Worm (Caenorhabditis elegans) whole organism, L1 larva: ENCODE data around the gene basl-1.

ENCODE experiments used
- C16A3.4 ChIP-seq: fragments of 150-350 bp; optimal IDR thresholded peaks from 2 replicates; lab custom pipeline; 2014; ENCODE audit warnings: missing biosample characterization, missing genetic modification characterization
- C34B4.2 ChIP-seq: sonication (generic microtip); optimal IDR thresholded peaks from 2 replicates; lab custom pipeline; 2017; ENCODE audit warnings: mild to moderate bottlenecking, missing genetic modification characterization, missing compliant biosample characterization
- Y116A8C.19 ChIP-seq: sonication (generic microtip); optimal IDR thresholded peaks from 2 replicates; lab custom pipeline; 2016; ENCODE audit warnings: missing compliant biosample characterization, missing genetic modification characterization, borderline replicate concordance
- aha-1 ChIP-seq: fragments of 150-350 bp; optimal IDR thresholded peaks from 2 replicates; lab custom pipeline; 2014; ENCODE audit warnings: missing biosample characterization, missing genetic modification characterization
- ama-1 ChIP-seq: fragments of 150-350 bp; optimal IDR thresholded peaks from 2 replicates; lab custom pipeline; 2014
- ceh-63 ChIP-seq: fragments of 200-800 bp; sonication (Bioruptor generic); optimal IDR thresholded peaks from 2 replicates; lab custom pipeline; 2018; ENCODE audit warnings: mild to moderate bottlenecking, missing genetic modification characterization, missing compliant biosample characterization
- ceh-82 ChIP-seq, 3 experiments: fragments of 150-350 bp in 1 of 3; sonication (generic microtip) in 2 of 3; optimal IDR thresholded peaks; 2 replicates each; lab custom pipeline; 2014 to 2017; ENCODE audit warnings: missing biosample characterization in 3 of 3, missing genetic modification characterization in 3 of 3
- ceh-88 ChIP-seq: fragments of 200-800 bp; sonication (Bioruptor generic); IDR thresholded peaks from 2 replicates; pipeline ENCODE4 v1.3.6; 2022; ENCODE audit warnings: missing genetic modification characterization, missing compliant biosample characterization
- ceh-90 ChIP-seq: sonication (generic microtip); optimal IDR thresholded peaks from 2 replicates; lab custom pipeline; 2016; ENCODE audit warnings: missing genetic modification characterization, missing compliant biosample characterization
- ces-1 ChIP-seq: fragments of 150-350 bp; optimal IDR thresholded peaks from 2 replicates; lab custom pipeline; 2014; ENCODE audit warnings: missing biosample characterization, missing genetic modification reagents, missing genetic modification characterization
- dpl-1 ChIP-seq, 3 experiments: fragments of 150-350 bp in 2 of 3; sonication (generic microtip) in 1 of 3; optimal IDR thresholded peaks; 2 replicates each; lab custom pipeline; 2014 to 2017; ENCODE audit warnings: missing biosample characterization in 3 of 3, missing genetic modification characterization in 3 of 3, missing genetic modification reagents in 3 of 3
- dsc-1 ChIP-seq: sonication (generic microtip); optimal IDR thresholded peaks from 2 replicates; lab custom pipeline; 2016; ENCODE audit warnings: mild to moderate bottlenecking, missing genetic modification characterization, missing compliant biosample characterization
- efl-1 ChIP-seq, 4 experiments: fragments of 150-350 bp; optimal IDR thresholded peaks in 3 of 4; peaks in 1 of 4; 1 replicate in 1 of 4; 2 replicates in 3 of 4; lab custom pipeline; 2014; ENCODE audit warnings: missing biosample characterization in 2 of 4, missing genetic modification characterization in 2 of 4, missing genetic modification reagents in 2 of 4
- efl-3 ChIP-seq: fragments of 200-800 bp; sonication (Bioruptor generic); optimal IDR thresholded peaks from 2 replicates; lab custom pipeline; 2018; ENCODE audit warnings: mild to moderate bottlenecking, missing genetic modification characterization, missing compliant biosample characterization
- ets-5 ChIP-seq: fragments of 200-800 bp; sonication (Bioruptor generic); IDR thresholded peaks from 2 replicates; pipeline ENCODE4 v1.3.6; 2022; ENCODE audit warnings: missing genetic modification characterization, missing compliant biosample characterization
- fkh-4 ChIP-seq: sonication (generic microtip); optimal IDR thresholded peaks from 2 replicates; lab custom pipeline; 2016; ENCODE audit warnings: missing compliant biosample characterization, missing genetic modification characterization, borderline replicate concordance
- grh-1 ChIP-seq: fragments of 200-800 bp; sonication (Bioruptor generic); IDR thresholded peaks from 2 replicates; pipeline ENCODE4 v1.3.6; 2022; ENCODE audit warnings: missing genetic modification reagents, missing genetic modification characterization, missing compliant biosample characterization
- hlh-17 ChIP-seq: fragments of 200-800 bp; sonication (Bioruptor generic); optimal IDR thresholded peaks from 2 replicates; lab custom pipeline; 2018; ENCODE audit warnings: missing genetic modification characterization, mild to moderate bottlenecking, missing compliant biosample characterization, moderate library complexity, borderline replicate concordance
- hlh-4 ChIP-seq: sonication (generic microtip); optimal IDR thresholded peaks from 2 replicates; lab custom pipeline; 2016; ENCODE audit warnings: mild to moderate bottlenecking, missing genetic modification characterization, missing compliant biosample characterization
- hpl-2 ChIP-seq: fragments of 150-350 bp; optimal IDR thresholded peaks from 2 replicates; lab custom pipeline; 2014; ENCODE audit warnings: missing biosample characterization, missing genetic modification reagents, missing genetic modification characterization
- irx-1 ChIP-seq: sonication (generic microtip); optimal IDR thresholded peaks from 2 replicates; lab custom pipeline; 2016; ENCODE audit warnings: missing genetic modification characterization, missing compliant biosample characterization
- lin-13 ChIP-seq: fragments of 150-350 bp; optimal IDR thresholded peaks from 2 replicates; lab custom pipeline; 2014; ENCODE audit warnings: missing biosample characterization, missing genetic modification reagents, missing genetic modification characterization
- lin-15B ChIP-seq: fragments of 150-350 bp; sonication (generic microtip); optimal IDR thresholded peaks from 3 replicates; lab custom pipeline; 2014; ENCODE audit warnings: missing biosample characterization, missing genetic modification characterization
- lin-39 ChIP-seq: fragments of 150-350 bp; optimal IDR thresholded peaks from 2 replicates; lab custom pipeline; 2014; ENCODE audit warnings: missing biosample characterization, missing genetic modification reagents, missing genetic modification characterization
- lir-3 ChIP-seq: sonication (generic microtip); optimal IDR thresholded peaks from 2 replicates; lab custom pipeline; 2016; ENCODE audit warnings: mild to moderate bottlenecking, missing genetic modification characterization, moderate library complexity, missing compliant biosample characterization; ENCODE audit not compliant: poor library complexity
- mdl-1 ChIP-seq, 2 experiments: fragments of 150-350 bp; optimal IDR thresholded peaks; 2 replicates each; lab custom pipeline; 2014 to 2017; ENCODE audit warnings: missing biosample characterization in 2 of 2, missing genetic modification characterization in 2 of 2, inconsistent platforms in 1 of 2
- mep-1 ChIP-seq: fragments of 150-350 bp; optimal IDR thresholded peaks from 2 replicates; lab custom pipeline; 2014; ENCODE audit warnings: missing biosample characterization, missing genetic modification characterization
- nhr-11 ChIP-seq: fragments of 150-350 bp; optimal IDR thresholded peaks from 2 replicates; lab custom pipeline; 2014; ENCODE audit warnings: missing biosample characterization, missing genetic modification characterization
- nhr-12 ChIP-seq: sonication (generic microtip); optimal IDR thresholded peaks from 2 replicates; lab custom pipeline; 2017; ENCODE audit warnings: missing biosample characterization, missing genetic modification characterization
- nhr-20 ChIP-seq: sonication (generic microtip); optimal IDR thresholded peaks from 2 replicates; lab custom pipeline; 2016; ENCODE audit warnings: mild to moderate bottlenecking, missing genetic modification characterization, missing compliant biosample characterization
- nhr-28 ChIP-seq: fragments of 150-350 bp; optimal IDR thresholded peaks from 2 replicates; lab custom pipeline; 2014; ENCODE audit warnings: missing biosample characterization, missing genetic modification characterization
- nhr-71 ChIP-seq: sonication (generic microtip); optimal IDR thresholded peaks from 2 replicates; lab custom pipeline; 2016; ENCODE audit warnings: mild to moderate bottlenecking, missing genetic modification characterization, moderate library complexity, missing compliant biosample characterization
- nhr-76 ChIP-seq: sonication (generic microtip); optimal IDR thresholded peaks from 2 replicates; lab custom pipeline; 2017; ENCODE audit warnings: missing biosample characterization, missing genetic modification characterization
- nhr-85 ChIP-seq: sonication (generic microtip); peaks from one replicate; lab custom pipeline; 2016; ENCODE audit warnings: missing genetic modification characterization, inconsistent platforms, missing compliant biosample characterization
- pax-3 ChIP-seq: fragments of 200-800 bp; sonication (Bioruptor generic); optimal IDR thresholded peaks from 2 replicates; lab custom pipeline; 2018; ENCODE audit warnings: mild to moderate bottlenecking, missing genetic modification characterization, moderate library complexity, missing compliant biosample characterization
- rnt-1 ChIP-seq: sonication (generic microtip); optimal IDR thresholded peaks from 2 replicates; lab custom pipeline; 2016; ENCODE audit warnings: mild to moderate bottlenecking, missing genetic modification characterization, moderate library complexity, missing compliant biosample characterization
- snpc-4 ChIP-seq: fragments of 150-350 bp; optimal IDR thresholded peaks from 2 replicates; lab custom pipeline; 2014; ENCODE audit warnings: missing biosample characterization, missing genetic modification characterization
- snu-23 ChIP-seq: sonication (generic microtip); optimal IDR thresholded peaks from 2 replicates; lab custom pipeline; 2016; ENCODE audit warnings: missing genetic modification characterization, missing compliant biosample characterization
- sptf-1 ChIP-seq: fragments of 150-350 bp; optimal IDR thresholded peaks from 2 replicates; lab custom pipeline; 2014; ENCODE audit warnings: missing biosample characterization, missing genetic modification characterization
- swsn-7 ChIP-seq: sonication (generic microtip); optimal IDR thresholded peaks from 2 replicates; lab custom pipeline; 2016; ENCODE audit warnings: missing genetic modification characterization, missing compliant biosample characterization
- tbx-2 ChIP-seq: sonication (generic microtip); optimal IDR thresholded peaks from 2 replicates; lab custom pipeline; 2016; ENCODE audit warnings: missing genetic modification characterization, missing compliant biosample characterization
- unc-130 ChIP-seq: fragments of 150-350 bp; optimal IDR thresholded peaks from 2 replicates; lab custom pipeline; 2017; ENCODE audit warnings: missing biosample characterization, missing genetic modification characterization, inconsistent platforms
- unc-62 ChIP-seq: fragments of 150-350 bp; optimal IDR thresholded peaks from 2 replicates; lab custom pipeline; 2014; ENCODE audit warnings: missing biosample characterization, missing genetic modification reagents, missing genetic modification characterization
- unc-98 ChIP-seq: fragments of 200-800 bp; sonication (Bioruptor generic); IDR thresholded peaks from 2 replicates; pipeline ENCODE4 v1.3.6; 2022; ENCODE audit warnings: missing genetic modification characterization, missing compliant biosample characterization
- vab-15 ChIP-seq: sonication (generic microtip); optimal IDR thresholded peaks from 2 replicates; lab custom pipeline; 2017; ENCODE audit warnings: missing genotype, mild to moderate bottlenecking, missing genetic modification characterization, missing compliant biosample characterization
- zip-4 ChIP-seq: fragments of 200-800 bp; sonication (Bioruptor generic); optimal IDR thresholded peaks from 2 replicates; lab custom pipeline; 2018; ENCODE audit warnings: mild to moderate bottlenecking, missing genetic modification characterization, moderate library complexity, missing compliant biosample characterization
- ztf-11 ChIP-seq, 2 experiments: sonication (generic microtip); optimal IDR thresholded peaks; 2 replicates each; lab custom pipeline; 2016 to 2017; ENCODE audit warnings: missing genetic modification characterization in 2 of 2, missing biosample characterization in 1 of 2, missing compliant biosample characterization in 1 of 2
- ztf-4 ChIP-seq: fragments of 150-350 bp; optimal IDR thresholded peaks from 2 replicates; lab custom pipeline; 2014; ENCODE audit warnings: missing biosample characterization, missing genetic modification characterization

basl-1 gene

ce11 chrIII:5595445-5595844 is 19.3 kb upstream of the basl-1 start, which contains the start of gene ced-6:
TSS of gene ced-6 (plus strand) at chrIII:5595771.
- TF ChIP-seq efl-1 (optimal IDR thresholded peaks at IDR 0.05; lab: Kevin White, UChicago) (no peak), efl-1 (GFP tag; optimal IDR thresholded peaks at IDR 0.05 in 1 of 2; lab: Kevin White, UChicago) (peak in 1 of 2 experiments; percentile 72), unc-98 (GFP tag; lab: Robert Waterston, UW) (no peak)

- TF ChIP-seq efl-1 (optimal IDR thresholded peaks at IDR 0.05; lab: Kevin White, UChicago) (no peak), efl-1 (GFP tag; optimal IDR thresholded peaks at IDR 0.05 in 1 of 2; lab: Kevin White, UChicago) (no peak), snpc-4 (tag; lab: Kevin White, UChicago) (no peak), Y116A8C.19 (no peak), tbx-2 (tag; lab: Kevin White, UChicago) (no peak), irx-1 (tag; lab: Kevin White, UChicago) (no peak), pax-3 (tag; lab: Kevin White, UChicago) (no peak), aha-1 (tag; lab: Kevin White, UChicago) (no peak), ceh-82 (tag; optimal IDR thresholded peaks at IDR 0.05; lab: Kevin White, UChicago) (no peak), lin-13 (GFP tag; lab: Kevin White, UChicago) (no peak), nhr-12 (tag; lab: Kevin White, UChicago) (no peak), ztf-11 (tag; optimal IDR thresholded peaks at IDR 0.05; lab: Kevin White, UChicago) (no peak), nhr-85 (tag; lab: Kevin White, UChicago) (no peak), lin-39 (tag; lab: Kevin White, UChicago) (no peak), nhr-11 (tag; lab: Kevin White, UChicago) (no peak), grh-1 (GFP tag; lab: Robert Waterston, UW) (no peak)
These were observed 14.8 kb upstream of the basl-1 start, which contains the start of gene wdr-37 for ce11 chrIII:5599958-5600357. TSS of gene wdr-37 (minus strand) at chrIII:5600058.

- TF ChIP-seq unc-130 (tag; lab: Kevin White, UChicago), result peak; percentile 5
- TF ChIP-seq ets-5 (GFP tag; lab: Robert Waterston, UW), result no peak
- peak; percentile 88 for TF ChIP-seq rnt-1 (tag; lab: Kevin White, UChicago)
- TF ChIP-seq nhr-76 (tag; lab: Kevin White, UChicago), result peak; percentile 44
- peak; percentile 82 for TF ChIP-seq nhr-20 (tag; lab: Kevin White, UChicago)
- peak; percentile 56; the same call in 1 of the 2 replicates for TF ChIP-seq unc-98 (GFP tag; lab: Robert Waterston, UW)
- peak; percentile 34 for TF ChIP-seq lin-15B (tag; lab: Kevin White, UChicago)
- peak; percentile 88 for TF ChIP-seq snu-23 (GFP tag; lab: Kevin White, UChicago)
- TF ChIP-seq sptf-1 (tag; lab: Kevin White, UChicago), result no peak
- peak in 1 of 2 experiments; percentile 76 for TF ChIP-seq mdl-1 (tag; optimal IDR thresholded peaks at IDR 0.05; lab: Kevin White, UChicago)
- TF ChIP-seq nhr-71, result peak; percentile 83
- TF ChIP-seq zip-4 (GFP tag; lab: Kevin White, UChicago), result peak; percentile 17
- TF ChIP-seq ceh-88 (GFP tag; lab: Robert Waterston, UW), result peak; percentile 39; the same call in 1 of the 2 replicates
- peak; percentile 7 for TF ChIP-seq ceh-90 (tag; lab: Kevin White, UChicago)
- TF ChIP-seq hpl-2 (GFP tag; lab: Kevin White, UChicago), result no peak
- no peak for TF ChIP-seq nhr-28
- peak; percentile 2 for TF ChIP-seq ztf-4 (tag; lab: Kevin White, UChicago)
- peak; percentile 81 for TF ChIP-seq mep-1 (tag; lab: Kevin White, UChicago)
- no peak for TF ChIP-seq vab-15 (tag; lab: Kevin White, UChicago)
- peak; percentile 6 for TF ChIP-seq ama-1
- TF ChIP-seq unc-62, result no peak
- TF ChIP-seq swsn-7 (tag; lab: Kevin White, UChicago), result peak; percentile 75
- no peak for TF ChIP-seq fkh-4
- TF ChIP-seq dsc-1 (tag; lab: Kevin White, UChicago), result peak; percentile 67
- TF ChIP-seq efl-3, result no peak
- peak; percentile 8 to 59 (median 58) for TF ChIP-seq dpl-1 (GFP tag; optimal IDR thresholded peaks at IDR 0.05; lab: Kevin White, UChicago)
- TF ChIP-seq hlh-17 (GFP tag; lab: Kevin White, UChicago), result no peak
- TF ChIP-seq lir-3 (tag; lab: Kevin White, UChicago), result peak; percentile 64
- TF ChIP-seq irx-1 (tag; lab: Kevin White, UChicago), result peak; percentile 62
- TF ChIP-seq C16A3.4 (tag; lab: Kevin White, UChicago), result peak; percentile 73
- TF ChIP-seq C34B4.2 (tag; lab: Kevin White, UChicago), result no peak
- peak; percentile 33; the same call in 1 of the 2 replicates for TF ChIP-seq grh-1 (GFP tag; lab: Robert Waterston, UW)
- no peak for TF ChIP-seq ceh-63 (GFP tag; lab: Kevin White, UChicago)
- no peak for TF ChIP-seq ces-1 (GFP tag; lab: Kevin White, UChicago)
- no peak for TF ChIP-seq hlh-4 (tag; lab: Kevin White, UChicago)
These were observed 12.7 kb upstream of the basl-1 start for ce11 chrIII:5601999-5602398.
